Fruit fly (Drosophila melanogaster) whole organism, wandering third instar larva: ENCODE data around the gene Mdh1.

ENCODE experiments used
- CG32264 ChIP-seq: fragments of 200-800 bp; sonication (Bioruptor generic); optimal IDR thresholded peaks from 2 replicates; lab custom pipeline; 2016; ENCODE audit warnings: missing biosample characterization, missing genetic modification characterization
- CG9705 ChIP-seq: fragments of 200-800 bp; sonication (Bioruptor generic); optimal IDR thresholded peaks from 2 replicates; lab custom pipeline; 2018; ENCODE audit warnings: missing biosample characterization, mild to moderate bottlenecking, missing genetic modification characterization
- CrebA ChIP-seq: fragments of 200-800 bp; sonication (Bioruptor generic); optimal IDR thresholded peaks from 2 replicates; lab custom pipeline; 2016; ENCODE audit warnings: missing biosample characterization, mild to moderate bottlenecking, missing genetic modification characterization, borderline replicate concordance
- Dfd ChIP-seq: fragments of >200 bp; optimal IDR thresholded peaks from 2 replicates; lab custom pipeline; 2017; ENCODE audit warnings: missing biosample characterization, missing genetic modification characterization
- Dif ChIP-seq: fragments of 200-275, 200-300 bp; sonication (Bioruptor generic); optimal IDR thresholded peaks from 2 replicates; lab custom pipeline; 2018; ENCODE audit warnings: missing biosample characterization, missing genetic modification characterization; ENCODE audit not compliant: partially characterized antibody
- GATAd ChIP-seq: sonication (Bioruptor generic); optimal IDR thresholded peaks from 2 replicates; lab custom pipeline; 2016; ENCODE audit warnings: missing biosample characterization, missing genetic modification characterization
- Hnf4 ChIP-seq: fragments of 200-800 bp; sonication (Bioruptor generic); optimal IDR thresholded peaks from 2 replicates; lab custom pipeline; 2016; ENCODE audit warnings: missing biosample characterization, mild to moderate bottlenecking, missing genetic modification characterization
- Hr83 ChIP-seq: fragments of 200-300 bp; sonication (Bioruptor generic); optimal IDR thresholded peaks from 2 replicates; lab custom pipeline; 2016; ENCODE audit warnings: missing biosample characterization, mild to moderate bottlenecking, missing genetic modification characterization, moderate library complexity; ENCODE audit not compliant: poor library complexity, severe bottlenecking
- Jra ChIP-seq: sonication (Bioruptor generic); optimal IDR thresholded peaks from 2 replicates; lab custom pipeline; 2016; ENCODE audit warnings: missing biosample characterization, missing genetic modification characterization
- Mio ChIP-seq: sonication (Bioruptor generic); optimal IDR thresholded peaks from 2 replicates; lab custom pipeline; 2016; ENCODE audit warnings: missing biosample characterization, missing genetic modification characterization
- Myc ChIP-seq: fragments of >200 bp; optimal IDR thresholded peaks from 2 replicates; lab custom pipeline; 2017
- N ChIP-seq: fragments of >200 bp; optimal IDR thresholded peaks from 2 replicates; lab custom pipeline; 2018; ENCODE audit warnings: missing biosample characterization, missing external identifiers, missing genetic modification characterization
- Rel ChIP-seq, 2 experiments: fragments of 200-800 bp; sonication (Bioruptor generic) in 1 of 2; optimal IDR thresholded peaks; 2 replicates in 1 of 2; 3 replicates in 1 of 2; lab custom pipeline; 2016 to 2019; ENCODE audit warnings: mild to moderate bottlenecking in 2 of 2, missing biosample characterization in 2 of 2, missing genetic modification characterization in 2 of 2, moderate library complexity in 1 of 2
- Vsx2 ChIP-seq: fragments of 200-300, 225-300 bp; sonication (Bioruptor generic); optimal IDR thresholded peaks from 2 replicates; lab custom pipeline; 2018; ENCODE audit warnings: missing biosample characterization, missing genetic modification characterization; ENCODE audit not compliant: partially characterized antibody
- br ChIP-seq: fragments of 200-800 bp; sonication (Bioruptor generic); optimal IDR thresholded peaks from 2 replicates; lab custom pipeline; 2016; ENCODE audit warnings: missing biosample characterization, missing genetic modification characterization
- brk ChIP-seq: fragments of 200-800 bp; sonication (Bioruptor generic); optimal IDR thresholded peaks from 2 replicates; lab custom pipeline; 2016; ENCODE audit warnings: missing biosample characterization, mild to moderate bottlenecking, missing genetic modification characterization
- dl ChIP-seq, 2 experiments: fragments of 175-275, 200-275 bp in 1 of 2; fragments of 200-275 bp in 1 of 2; sonication (Bioruptor generic); optimal IDR thresholded peaks; lab custom pipeline; 2018; ENCODE audit warnings: mild to moderate bottlenecking in 2 of 2, missing biosample characterization in 2 of 2, missing genetic modification characterization in 2 of 2, moderate library complexity in 2 of 2; ENCODE audit not compliant: partially characterized antibody in 2 of 2, insufficient read depth in 1 of 2
- ey ChIP-seq: fragments of 200-800 bp; sonication (Bioruptor generic); optimal IDR thresholded peaks from 2 replicates; lab custom pipeline; 2016; ENCODE audit warnings: missing biosample characterization, missing genetic modification characterization
- foxo ChIP-seq, 2 experiments: fragments of 200-800 bp; sonication (Bioruptor generic); optimal IDR thresholded peaks; 2 replicates in 1 of 2; 3 replicates in 1 of 2; lab custom pipeline; 2016 to 2017; ENCODE audit warnings: missing biosample characterization in 2 of 2, missing genetic modification characterization in 2 of 2
- h ChIP-seq: fragments of 200-800 bp; sonication (Bioruptor generic); optimal IDR thresholded peaks from 3 replicates; lab custom pipeline; 2016; ENCODE audit warnings: missing biosample characterization, mild to moderate bottlenecking, missing genetic modification characterization
- jim ChIP-seq: fragments of 175-275, 200-325 bp; sonication (Bioruptor generic); optimal IDR thresholded peaks from 2 replicates; lab custom pipeline; 2016; ENCODE audit warnings: missing biosample characterization, mild to moderate bottlenecking, missing genetic modification characterization
- lola ChIP-seq: fragments of >200 bp; optimal IDR thresholded peaks from 2 replicates; lab custom pipeline; 2017; ENCODE audit warnings: missing biosample characterization, missing genetic modification characterization
- psq ChIP-seq: fragments of 200-800 bp; sonication (Bioruptor generic); optimal IDR thresholded peaks from 3 replicates; lab custom pipeline; 2017; ENCODE audit warnings: missing biosample characterization, mild to moderate bottlenecking, missing genetic modification characterization, moderate library complexity
- rgr ChIP-seq: fragments of 200-800 bp; sonication (Bioruptor generic); optimal IDR thresholded peaks from 3 replicates; lab custom pipeline; 2016; ENCODE audit warnings: missing biosample characterization, mild to moderate bottlenecking, missing genetic modification characterization
- sage ChIP-seq: fragments of 200-800 bp; sonication (Bioruptor generic); optimal IDR thresholded peaks from 2 replicates; lab custom pipeline; 2016; ENCODE audit warnings: missing biosample characterization, mild to moderate bottlenecking, missing genetic modification characterization
- sv ChIP-seq: fragments of 200-800 bp; sonication (Bioruptor generic); optimal IDR thresholded peaks from 3 replicates; lab custom pipeline; 2016; ENCODE audit warnings: missing biosample characterization, missing genetic modification characterization
- tai ChIP-seq: sonication (Bioruptor generic); optimal IDR thresholded peaks from 2 replicates; lab custom pipeline; 2016; ENCODE audit warnings: missing biosample characterization, missing genetic modification characterization
- woc ChIP-seq: sonication (Bioruptor generic); optimal IDR thresholded peaks from 2 replicates; lab custom pipeline; 2016; ENCODE audit warnings: missing biosample characterization, mild to moderate bottlenecking, missing genetic modification characterization

Gene Mdh1

dm6 chr2L:10408122-10408576, 12.0 kb upstream of the Mdh1 start, which contains the start of the genes Ip259 and RpS27A (continued):
- TF ChIP-seq h (GFP tag; lab: Kevin White, UChicago) (no peak), Jra (GFP tag; lab: Kevin White, UChicago) (peak; percentile 38)

- no peak for TF ChIP-seq Dif (GFP tag; lab: Kevin White, UChicago)
- no peak for TF ChIP-seq sage
- TF ChIP-seq Vsx2 (GFP tag; lab: Kevin White, UChicago), result no peak
- TF ChIP-seq woc, result peak; percentile 7
- no peak for TF ChIP-seq brk (GFP tag; lab: Kevin White, UChicago)
- no peak for TF ChIP-seq CG9705 (GFP tag; lab: Kevin White, UChicago)
These were observed 9.0 kb upstream of the Mdh1 start, which contains the start of the genes CG17768, LSm-4 and Ir31a for dm6 chr2L:10405008-10405654. Gene CG17768 (minus strand): TSS chr2L:10405203. Gene LSm-4 (minus strand): TSS chr2L:10405203. Gene Ir31a (plus strand): TSS chr2L:10405565.

dm6 chr2L:10403803-10404315, 7.7 kb upstream of the Mdh1 start:
- peak; percentile 7 for TF ChIP-seq Myc
- TF ChIP-seq br, result no peak
- TF ChIP-seq woc, result peak; percentile 40

dm6 chr2L:10396877-10397587, 900 bp upstream of the Mdh1 start:
- TF ChIP-seq N, result no peak
- TF ChIP-seq tai (GFP tag; lab: Kevin White, UChicago), result peak; percentile 4
- TF ChIP-seq Jra (GFP tag; lab: Kevin White, UChicago), result peak; percentile 36

dm6 chr2L:10396488-10396824, 324 bp upstream of the Mdh1 start, which contains the start of gene Cnot4:
Gene Cnot4 (plus strand): TSS chr2L:10396716.
- TF ChIP-seq Rel (GFP tag; optimal IDR thresholded peaks at IDR 0.05; lab: Kevin White, UChicago) (no peak), Rel (tag; optimal IDR thresholded peaks at IDR 0.05; lab: Kevin White, UChicago) (no peak), ey (GFP tag; lab: Kevin White, UChicago) (no peak), br (no peak), CG9705 (GFP tag; lab: Kevin White, UChicago) (no peak), woc (peak; percentile 13), Myc (peak; percentile 53)

- TF ChIP-seq tai (GFP tag; lab: Kevin White, UChicago) (peak; percentile 31), dl (GFP tag; optimal IDR thresholded peaks at IDR 0.05; lab: Kevin White, UChicago; ENCODE audit: insufficient read depth in 1 of 2, partially characterized antibody in 2 of 2) (no peak)
- TF ChIP-seq, all 38 proteins: peak for 1
These were observed 1.1 kb downstream of the Mdh1 start for dm6 chr2L:10395035-10395434.

- TF ChIP-seq sv (GFP tag; lab: Kevin White, UChicago) (no peak), woc (no peak), Dif (GFP tag; lab: Kevin White, UChicago) (no peak), foxo (GFP tag; optimal IDR thresholded peaks at IDR 0.05; lab: Kevin White, UChicago) (no peak), CrebA (GFP tag; lab: Kevin White, UChicago) (no peak), Dfd (no peak)
- TF ChIP-seq, all 38 proteins: peak for 0
These were observed 2.7 kb downstream of the Mdh1 start for dm6 chr2L:10393467-10393866.

dm6 chr2L:10387869-10388726, 8.0 kb downstream of the Mdh1 start, which contains the start of gene da:
Gene da (plus strand): TSS chr2L:10388105.
- TF ChIP-seq CG32264 (GFP tag; lab: Kevin White, UChicago), result no peak
- TF ChIP-seq foxo (GFP tag; optimal IDR thresholded peaks at IDR 0.05; lab: Kevin White, UChicago), result peak in 1 of 2 experiments; percentile 24
- TF ChIP-seq Hr83, result no peak
- peak; percentile 56 for TF ChIP-seq h (GFP tag; lab: Kevin White, UChicago)
- no peak for TF ChIP-seq dl (GFP tag; optimal IDR thresholded peaks at IDR 0.05; lab: Kevin White, UChicago; ENCODE audit: insufficient read depth in 1 of 2, partially characterized antibody in 2 of 2)
- TF ChIP-seq rgr (GFP tag; lab: Kevin White, UChicago), result peak; percentile 55
- no peak for TF ChIP-seq Mio (GFP tag; lab: Kevin White, UChicago)
- TF ChIP-seq woc, result peak; percentile 64
- no peak for TF ChIP-seq jim (GFP tag; lab: Kevin White, UChicago)
- TF ChIP-seq N, result peak; percentile 94
- peak; percentile 52 for TF ChIP-seq Hnf4
- peak; percentile 56 for TF ChIP-seq Jra (GFP tag; lab: Kevin White, UChicago)
- TF ChIP-seq brk (GFP tag; lab: Kevin White, UChicago), result no peak
- TF ChIP-seq lola (GFP tag; lab: Kevin White, UChicago), result peak; percentile 69
- no peak for TF ChIP-seq CrebA (GFP tag; lab: Kevin White, UChicago)
- TF ChIP-seq sv (GFP tag; lab: Kevin White, UChicago), result peak; percentile 15
- peak; percentile 8 for TF ChIP-seq psq (GFP tag; lab: Kevin White, UChicago)
- peak; percentile 12 for TF ChIP-seq CG9705 (GFP tag; lab: Kevin White, UChicago)
- TF ChIP-seq GATAd (GFP tag; lab: Kevin White, UChicago), result no peak
- TF ChIP-seq sage, result peak; percentile 31
